Fruit fly (Drosophila melanogaster) whole organism, adult: ENCODE results near the gene Dyro.
A peak's percentile ranks its signal among the peaks of the same experiment; 100 is the strongest.

ENCODE experiments used
- CG11617 ChIP-seq: fragments of 200-800 bp; sonication (Bioruptor generic); optimal IDR thresholded peaks from 2 replicates; lab custom pipeline; 2017; ENCODE audit warnings: mild to moderate bottlenecking, missing biosample characterization, missing genetic modification reagents, missing genetic modification characterization
- CG12768 ChIP-seq: fragments of 200-800 bp; sonication (Bioruptor generic); optimal IDR thresholded peaks from 2 replicates; lab custom pipeline; 2017; ENCODE audit warnings: missing biosample characterization, missing genetic modification characterization, mild to moderate bottlenecking, moderate library complexity, missing genetic modification reagents
- CG14711 ChIP-seq: fragments of 200-800 bp; sonication (Bioruptor generic); optimal IDR thresholded peaks from 2 replicates; lab custom pipeline; 2018; ENCODE audit warnings: missing biosample characterization, mild to moderate bottlenecking, missing genetic modification characterization, moderate library complexity
- CG1620 ChIP-seq: fragments of 200-800 bp; sonication (Bioruptor generic); optimal IDR thresholded peaks from 2 replicates; lab custom pipeline; 2016; ENCODE audit warnings: missing biosample characterization, missing genetic modification characterization
- CG33017 ChIP-seq: fragments of 200-800 bp; sonication (Bioruptor generic); optimal IDR thresholded peaks from 2 replicates; lab custom pipeline; 2018; ENCODE audit warnings: missing biosample characterization, mild to moderate bottlenecking, missing genetic modification characterization, moderate library complexity
- CG5204 ChIP-seq: fragments of 200-800 bp; sonication (Bioruptor generic); optimal IDR thresholded peaks from 2 replicates; lab custom pipeline; 2016; ENCODE audit warnings: missing biosample characterization, missing genetic modification characterization
- CG7045 ChIP-seq: fragments of 200-800 bp; sonication (Bioruptor generic); optimal IDR thresholded peaks from 2 replicates; lab custom pipeline; 2017; ENCODE audit warnings: missing biosample characterization, mild to moderate bottlenecking, missing genetic modification characterization
- CG7101 ChIP-seq: fragments of 200-800 bp; sonication (Bioruptor generic); optimal IDR thresholded peaks from 2 replicates; lab custom pipeline; 2018; ENCODE audit warnings: missing biosample characterization, mild to moderate bottlenecking, missing genetic modification characterization, moderate library complexity
- Clk ChIP-seq: fragments of 200-800 bp; sonication (Bioruptor generic); optimal IDR thresholded peaks from 2 replicates; lab custom pipeline; 2017; ENCODE audit warnings: missing biosample characterization, missing genetic modification characterization
- Crg-1 ChIP-seq: fragments of 200-800 bp; sonication (Bioruptor generic); optimal IDR thresholded peaks from 2 replicates; lab custom pipeline; 2016; ENCODE audit warnings: missing biosample characterization, missing genetic modification characterization
- Hr96 ChIP-seq: fragments of 200-800 bp; sonication (Bioruptor generic); optimal IDR thresholded peaks from 2 replicates; lab custom pipeline; 2016; ENCODE audit warnings: missing biosample characterization, missing genetic modification characterization
- Mnt ChIP-seq: fragments of 200-800 bp; sonication (Bioruptor generic); optimal IDR thresholded peaks from 2 replicates; lab custom pipeline; 2016; ENCODE audit warnings: missing biosample characterization, mild to moderate bottlenecking, missing genetic modification characterization
- bab1 ChIP-seq: fragments of 200-800 bp; sonication (Bioruptor generic); optimal IDR thresholded peaks from 3 replicates; lab custom pipeline; 2019; ENCODE audit warnings: missing biosample characterization, mild to moderate bottlenecking, missing genetic modification characterization, moderate library complexity
- cic ChIP-seq: fragments of 200-800 bp; sonication (Bioruptor generic); optimal IDR thresholded peaks from 2 replicates; lab custom pipeline; 2017; ENCODE audit warnings: missing biosample characterization, mild to moderate bottlenecking, missing genetic modification characterization, moderate library complexity
- cnc ChIP-seq, 2 experiments: fragments of >200 bp; optimal IDR thresholded peaks; 2 replicates each; lab custom pipeline; 2017
- kay ChIP-seq: fragments of 200-800 bp; sonication (Bioruptor generic); peaks from one replicate; lab custom pipeline; 2016; ENCODE audit warnings: missing biosample characterization, missing genetic modification characterization, borderline replicate concordance
- ovo ChIP-seq: fragments of 200-800 bp; sonication (Bioruptor generic); optimal IDR thresholded peaks from 2 replicates; lab custom pipeline; 2016; ENCODE audit warnings: missing biosample characterization, missing genetic modification characterization
- pad ChIP-seq: fragments of 200-800 bp; sonication (Bioruptor generic); optimal IDR thresholded peaks from 3 replicates; lab custom pipeline; 2017; ENCODE audit warnings: missing biosample characterization, missing genetic modification characterization, mild to moderate bottlenecking, moderate library complexity, missing genetic modification reagents
- tj ChIP-seq: fragments of 200-800 bp; sonication (Bioruptor generic); optimal IDR thresholded peaks from 3 replicates; lab custom pipeline; 2017; ENCODE audit warnings: missing biosample characterization, mild to moderate bottlenecking, missing genetic modification characterization, moderate library complexity
- toe ChIP-seq: fragments of 200-800 bp; sonication (Bioruptor generic); optimal IDR thresholded peaks from 2 replicates; lab custom pipeline; 2016; ENCODE audit warnings: missing biosample characterization, missing genetic modification characterization

Dyro gene

DNA sequence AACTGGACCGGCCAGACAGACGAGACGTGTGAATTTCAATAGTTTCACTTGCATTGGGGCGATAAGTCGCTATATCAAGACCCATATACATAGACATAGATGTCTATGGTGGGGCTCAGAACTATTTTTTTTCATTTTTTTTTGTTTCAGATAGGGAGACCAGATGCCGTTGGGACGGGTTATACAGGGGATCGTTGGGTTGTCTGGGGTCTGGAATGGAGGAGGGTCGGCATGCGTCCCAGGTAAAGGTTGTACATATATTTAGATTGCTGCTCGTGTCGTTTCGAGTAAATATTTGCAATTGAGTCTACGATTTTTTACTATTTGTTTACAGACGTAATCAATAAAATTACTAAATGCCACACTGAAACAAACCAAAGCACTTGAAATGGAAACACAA lies 19.7 kb downstream of the Dyro start:
- TF ChIP-seq CG7101 (tag; lab: Kevin White, UChicago) (peak; percentile 36), CG11617 (GFP tag; lab: Kevin White, UChicago) (peak; percentile 45), Clk (GFP tag; lab: Kevin White, UChicago) (no peak), ovo (GFP tag; lab: Kevin White, UChicago) (peak; percentile 67), CG1620 (GFP tag; lab: Kevin White, UChicago) (no peak), CG5204 (peak; percentile 52), toe (no peak), Mnt (GFP tag; lab: Kevin White, UChicago) (peak; percentile 21), cic (peak; percentile 94), bab1 (no peak), CG33017 (tag; lab: Kevin White, UChicago) (peak; percentile 36), CG7045 (GFP tag; lab: Kevin White, UChicago) (peak; percentile 23), cnc (optimal IDR thresholded peaks at IDR 0.05; lab: Kevin White, UChicago) (no peak), CG12768 (GFP tag; lab: Kevin White, UChicago) (no peak), tj (peak; percentile 7), Hr96 (GFP tag; lab: Kevin White, UChicago) (no peak), kay (GFP tag; lab: Kevin White, UChicago) (no peak), CG14711 (tag; lab: Kevin White, UChicago) (no peak), Crg-1 (no peak), pad (GFP tag; lab: Kevin White, UChicago) (no peak)

DNA sequence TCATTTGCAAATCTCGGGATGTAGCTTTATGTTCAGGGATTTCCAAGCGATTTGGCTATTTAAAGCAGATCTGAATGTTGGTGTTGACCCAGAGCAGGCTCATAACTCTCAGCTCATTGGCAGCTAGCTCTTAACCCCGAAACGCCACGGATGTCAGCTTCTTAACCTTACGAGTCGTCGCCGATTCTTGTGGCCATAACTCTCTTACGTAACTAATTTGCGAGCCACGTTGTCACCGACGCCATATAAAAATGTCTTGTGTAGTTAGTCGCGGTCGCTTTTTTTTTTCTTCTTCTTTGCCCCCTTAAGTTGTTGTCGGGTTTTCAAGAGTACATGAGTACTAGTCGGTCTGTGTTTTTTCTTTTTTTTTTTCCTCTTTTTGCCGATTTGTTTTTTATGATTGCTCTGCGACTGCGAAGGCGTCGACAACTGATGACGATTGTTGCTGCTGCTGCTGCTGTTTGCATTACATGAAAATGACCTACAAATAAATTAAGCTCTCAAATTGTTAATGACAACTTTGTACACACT lies 21.5 kb downstream of the Dyro start:
- TF ChIP-seq CG14711 (tag; lab: Kevin White, UChicago) (no peak), ovo (GFP tag; lab: Kevin White, UChicago) (no peak), Clk (GFP tag; lab: Kevin White, UChicago) (no peak), CG7045 (GFP tag; lab: Kevin White, UChicago) (no peak), pad (GFP tag; lab: Kevin White, UChicago) (peak; percentile 21), bab1 (no peak)

DNA sequence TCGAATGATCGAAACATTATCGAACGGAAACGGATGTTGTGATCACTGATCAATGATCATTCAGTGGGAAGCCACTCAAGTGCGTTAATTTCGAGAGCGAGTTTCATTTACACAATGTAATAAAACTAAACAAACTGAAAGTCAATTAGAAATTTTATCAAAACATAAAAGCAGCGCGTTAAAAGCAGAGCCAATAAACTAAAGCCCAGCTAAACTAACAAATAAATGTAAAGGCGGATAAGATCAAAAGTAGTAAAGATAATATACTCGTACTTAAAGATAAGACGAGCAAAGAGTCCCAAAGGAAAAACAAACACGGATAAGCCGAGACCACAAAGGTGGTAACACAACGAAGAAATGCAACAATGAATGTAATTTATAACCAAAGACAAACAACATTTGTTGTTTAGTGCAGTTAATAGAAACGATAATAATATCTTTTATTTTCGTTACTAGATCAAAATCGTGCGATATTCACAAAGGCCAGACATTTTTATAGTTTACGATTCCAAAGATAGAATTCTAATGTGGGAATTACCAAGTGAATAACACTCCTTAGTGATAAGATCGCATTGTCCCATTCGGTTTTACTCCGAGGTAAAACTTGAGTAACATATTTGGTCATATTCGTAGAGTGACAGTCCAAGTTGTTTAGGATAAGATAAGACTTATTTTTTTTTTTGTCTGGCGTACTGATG lies 22.1 kb downstream of the Dyro start:
- TF ChIP-seq CG12768 (GFP tag; lab: Kevin White, UChicago) (no peak), Hr96 (GFP tag; lab: Kevin White, UChicago) (no peak), CG1620 (GFP tag; lab: Kevin White, UChicago) (no peak), CG7045 (GFP tag; lab: Kevin White, UChicago) (peak; percentile 7), CG33017 (tag; lab: Kevin White, UChicago) (no peak), CG11617 (GFP tag; lab: Kevin White, UChicago) (no peak), tj (no peak), Mnt (GFP tag; lab: Kevin White, UChicago) (no peak), toe (no peak), pad (GFP tag; lab: Kevin White, UChicago) (no peak), Clk (GFP tag; lab: Kevin White, UChicago) (no peak), CG14711 (tag; lab: Kevin White, UChicago) (no peak), kay (GFP tag; lab: Kevin White, UChicago) (peak; percentile 79), cic (peak; percentile 20)

DNA sequence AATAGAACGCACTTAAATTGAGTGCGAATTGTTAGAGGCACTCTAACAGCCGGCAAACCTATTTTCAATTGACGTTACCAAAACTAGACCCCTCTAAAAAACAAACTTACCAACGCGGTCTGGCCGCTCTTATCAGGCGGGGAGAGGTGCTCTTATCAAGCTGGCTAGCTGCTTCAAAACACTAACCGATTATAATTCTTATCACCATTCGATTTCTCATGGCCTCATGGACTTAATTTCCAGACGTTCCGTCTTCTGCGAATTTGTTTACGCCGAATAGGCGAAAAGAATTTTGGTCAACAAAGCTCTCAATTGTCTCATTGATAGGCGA lies 22.7 kb downstream of the Dyro start:
- no peak for TF ChIP-seq cnc (optimal IDR thresholded peaks at IDR 0.05; lab: Kevin White, UChicago)
- no peak for TF ChIP-seq Hr96 (GFP tag; lab: Kevin White, UChicago)
- no peak for TF ChIP-seq CG7045 (GFP tag; lab: Kevin White, UChicago)
- TF ChIP-seq CG7101 (tag; lab: Kevin White, UChicago) = no peak
- no peak for TF ChIP-seq Clk (GFP tag; lab: Kevin White, UChicago)

DNA sequence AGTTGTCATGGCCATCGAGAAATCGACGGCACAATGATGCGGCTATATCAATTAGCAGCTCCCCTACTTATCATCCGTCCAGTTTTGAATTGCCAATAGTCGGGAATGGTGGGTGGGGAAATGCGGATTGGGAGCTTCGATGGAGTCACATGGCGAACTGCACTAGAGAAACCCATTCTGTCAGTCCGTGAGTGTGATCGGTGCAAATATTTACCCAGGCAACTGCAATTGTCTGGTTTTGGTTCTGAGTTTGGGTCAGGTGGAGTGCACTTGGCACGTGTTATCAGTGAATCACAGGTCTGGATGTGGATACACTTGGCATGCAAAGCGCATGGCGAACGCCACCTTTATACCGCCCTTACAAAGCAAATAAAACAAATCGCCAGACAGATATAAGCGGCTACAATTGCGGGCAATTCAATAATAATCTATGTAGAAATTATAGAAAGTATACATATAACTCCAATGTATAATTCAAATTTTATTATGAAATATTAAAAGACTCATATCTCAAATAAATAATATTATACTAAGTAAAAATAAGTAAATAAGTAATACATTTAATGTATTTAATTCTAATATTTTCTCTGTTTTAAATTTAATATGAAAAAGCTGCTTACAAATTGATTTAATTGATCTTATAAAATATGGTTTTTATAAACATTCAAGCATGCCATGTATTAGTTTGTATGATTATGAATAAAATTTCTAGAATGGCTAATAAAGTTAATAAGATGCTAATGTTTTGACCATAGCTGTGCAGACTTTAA lies 23.3 kb downstream of the Dyro start:
- TF ChIP-seq tj (no peak), CG33017 (tag; lab: Kevin White, UChicago) (peak; percentile 87), Clk (GFP tag; lab: Kevin White, UChicago) (no peak), CG5204 (no peak), pad (GFP tag; lab: Kevin White, UChicago) (peak; percentile 25), Mnt (GFP tag; lab: Kevin White, UChicago) (peak; percentile 74), CG14711 (tag; lab: Kevin White, UChicago) (peak; percentile 76), Crg-1 (no peak), cnc (optimal IDR thresholded peaks at IDR 0.05; lab: Kevin White, UChicago) (no peak), toe (no peak), Hr96 (GFP tag; lab: Kevin White, UChicago) (no peak), bab1 (peak; percentile 39), CG1620 (GFP tag; lab: Kevin White, UChicago) (peak; percentile 21), cic (peak; percentile 57), kay (GFP tag; lab: Kevin White, UChicago) (peak; percentile 79), CG7101 (tag; lab: Kevin White, UChicago) (peak; percentile 82), CG7045 (GFP tag; lab: Kevin White, UChicago) (peak; percentile 3), CG11617 (GFP tag; lab: Kevin White, UChicago) (peak; percentile 65), ovo (GFP tag; lab: Kevin White, UChicago) (no peak), CG12768 (GFP tag; lab: Kevin White, UChicago) (peak; percentile 83)
